Worm (Caenorhabditis elegans) whole organism, young adult: ENCODE results near the gene exc-6.
"Not testable (repeated sequence)": the region's sequence is repeated elsewhere in the genome, so short reads cannot be mapped to it uniquely, and the experiment has no call there.

Experiments used
- F22D6.2 ChIP-seq: sonication (generic microtip); optimal IDR thresholded peaks from 2 replicates; lab custom pipeline; 2016; ENCODE audit warnings: mild to moderate bottlenecking, missing genetic modification characterization, missing compliant biosample characterization
- F23B12.7 ChIP-seq: sonication (generic microtip); optimal IDR thresholded peaks from 2 replicates; lab custom pipeline; 2017; ENCODE audit warnings: missing genetic modification characterization, mild to moderate bottlenecking, missing compliant biosample characterization, antibody characterized with exemption, moderate library complexity; ENCODE audit not compliant: insufficient read depth
- F49E8.2 ChIP-seq: sonication (generic microtip); optimal IDR thresholded peaks from 3 replicates; lab custom pipeline; 2017; ENCODE audit warnings: missing genetic modification characterization, mild to moderate bottlenecking, missing compliant biosample characterization, antibody characterized with exemption, moderate library complexity; ENCODE audit not compliant: insufficient read depth
- attf-6 ChIP-seq: fragments of 200-800 bp; sonication (Bioruptor generic); IDR thresholded peaks from 2 replicates; pipeline ENCODE4 v1.3.6; 2022; ENCODE audit warnings: missing genetic modification reagents, missing genetic modification characterization, missing compliant biosample characterization
- cebp-1 ChIP-seq, 2 experiments: fragments of 200-800 bp in 1 of 2; sonication (Bioruptor generic) in 1 of 2; sonication (generic microtip) in 1 of 2; IDR thresholded peaks in 1 of 2; optimal IDR thresholded peaks in 1 of 2; 2 replicates each; pipeline versions ENCODE4 v1.3.6 to Lab custom; 2017 to 2022; ENCODE audit warnings: missing compliant biosample characterization in 2 of 2, missing genetic modification characterization in 2 of 2, mild to moderate bottlenecking in 1 of 2, missing genetic modification reagents in 1 of 2, moderate library complexity in 1 of 2
- cebp-2 ChIP-seq: fragments of 200-800 bp; sonication (Bioruptor generic); IDR thresholded peaks from 2 replicates; pipeline ENCODE4 v1.3.6; 2022; ENCODE audit warnings: missing genetic modification characterization, missing compliant biosample characterization
- ceh-27 ChIP-seq: fragments of 200-800 bp; sonication (Bioruptor generic); optimal IDR thresholded peaks from 2 replicates; lab custom pipeline; 2018; ENCODE audit warnings: mild to moderate bottlenecking, missing genetic modification characterization, moderate library complexity, missing compliant biosample characterization
- ceh-58 ChIP-seq: fragments of 200-800 bp; sonication (Bioruptor generic); IDR thresholded peaks from 2 replicates; pipeline ENCODE4 v1.3.6; 2022; ENCODE audit warnings: missing genetic modification characterization, missing compliant biosample characterization
- chd-7 ChIP-seq: sonication (generic microtip); optimal IDR thresholded peaks from 2 replicates; lab custom pipeline; 2016; ENCODE audit warnings: mild to moderate bottlenecking, missing genetic modification characterization, moderate library complexity, missing compliant biosample characterization
- die-1 ChIP-seq: sonication (generic microtip); optimal IDR thresholded peaks from 2 replicates; lab custom pipeline; 2016; ENCODE audit warnings: missing genotype, mild to moderate bottlenecking, missing genetic modification characterization, missing compliant biosample characterization
- dox-1 ChIP-seq: fragments of 200-800 bp; sonication (Bioruptor generic); IDR thresholded peaks from 2 replicates; pipeline ENCODE4 v1.3.6; 2022; ENCODE audit warnings: missing genetic modification reagents, missing genetic modification characterization, missing compliant biosample characterization
- egrh-3 ChIP-seq: fragments of 200-800 bp; sonication (Bioruptor generic); IDR thresholded peaks from 2 replicates; pipeline ENCODE4 v1.3.6; 2022; ENCODE audit warnings: missing genetic modification reagents, missing genetic modification characterization, missing compliant biosample characterization
- hmg-20 ChIP-seq: fragments of 200-800 bp; sonication (Bioruptor generic); IDR thresholded peaks from 2 replicates; pipeline ENCODE4 v1.3.6; 2022; ENCODE audit warnings: missing genetic modification reagents, missing genetic modification characterization, missing compliant biosample characterization
- hsf-1 ChIP-seq: fragments of 200-800 bp; sonication (Bioruptor generic); IDR thresholded peaks from 2 replicates; pipeline ENCODE4 v1.3.6; 2022; ENCODE audit warnings: missing genetic modification reagents, missing genetic modification characterization, missing compliant biosample characterization
- lin-26 ChIP-seq: fragments of 200-800 bp; sonication (Bioruptor generic); IDR thresholded peaks from 2 replicates; pipeline ENCODE4 v1.3.6; 2022; ENCODE audit warnings: missing genetic modification reagents, missing genetic modification characterization, missing compliant biosample characterization
- madf-10 ChIP-seq: sonication (generic microtip); optimal IDR thresholded peaks from 2 replicates; lab custom pipeline; 2016; ENCODE audit warnings: mild to moderate bottlenecking, missing genetic modification characterization, missing compliant biosample characterization
- madf-3 ChIP-seq: fragments of 200-800 bp; sonication (Bioruptor generic); IDR thresholded peaks from 2 replicates; pipeline ENCODE4 v1.3.6; 2022; ENCODE audit warnings: missing genetic modification reagents, missing genetic modification characterization, missing compliant biosample characterization
- madf-6 ChIP-seq: fragments of 200-800 bp; sonication (Bioruptor generic); IDR thresholded peaks from 2 replicates; pipeline ENCODE4 v1.3.6; 2022; ENCODE audit warnings: missing genetic modification reagents, missing genetic modification characterization, missing compliant biosample characterization
- madf-8 ChIP-seq: fragments of 200-800 bp; sonication (Bioruptor generic); conservative IDR thresholded peaks from 2 replicates; pipeline ENCODE4 v1.3.6; 2022; ENCODE audit warnings: missing genetic modification reagents, missing genetic modification characterization, missing compliant biosample characterization
- mcd-1 ChIP-seq: fragments of 200-800 bp; sonication (Bioruptor generic); IDR thresholded peaks from 2 replicates; pipeline ENCODE4 v1.3.6; 2022; ENCODE audit warnings: missing genetic modification reagents, missing genetic modification characterization, missing compliant biosample characterization
- nfyb-1 ChIP-seq: fragments of 200-800 bp; sonication (Bioruptor generic); IDR thresholded peaks from 2 replicates; pipeline ENCODE4 v1.3.6; 2022; ENCODE audit warnings: missing genetic modification reagents, missing genetic modification characterization, missing compliant biosample characterization
- nhr-179 ChIP-seq: sonication (generic microtip); optimal IDR thresholded peaks from 2 replicates; lab custom pipeline; 2016; ENCODE audit warnings: mild to moderate bottlenecking, missing genetic modification characterization, missing compliant biosample characterization
- nhr-27 ChIP-seq: fragments of 200-800 bp; sonication (Bioruptor generic); optimal IDR thresholded peaks from 2 replicates; lab custom pipeline; 2018; ENCODE audit warnings: mild to moderate bottlenecking, missing genetic modification characterization, moderate library complexity, missing compliant biosample characterization
- pbrm-1 ChIP-seq: fragments of 200-800 bp; sonication (Bioruptor generic); IDR thresholded peaks from 2 replicates; pipeline ENCODE4 v1.3.6; 2022; ENCODE audit warnings: missing genetic modification reagents, missing genetic modification characterization, missing compliant biosample characterization
- pha-4 ChIP-seq: fragments of 150-350 bp; sonication (generic microtip); optimal IDR thresholded peaks from 2 replicates; lab custom pipeline; 2014; ENCODE audit warnings: missing biosample characterization, missing genetic modification reagents, missing genetic modification characterization
- repo-1 ChIP-seq: sonication (generic microtip); optimal IDR thresholded peaks from 2 replicates; lab custom pipeline; 2017; ENCODE audit warnings: mild to moderate bottlenecking, missing genetic modification characterization, missing compliant biosample characterization
- snpc-1.3 ChIP-seq: sonication (generic microtip); optimal IDR thresholded peaks from 2 replicates; lab custom pipeline; 2017; ENCODE audit warnings: missing genetic modification characterization, mild to moderate bottlenecking, missing compliant biosample characterization, antibody characterized with exemption, moderate library complexity, missing genotype, missing genetic modification reagents; ENCODE audit not compliant: insufficient read depth
- sptf-2 ChIP-seq: fragments of 200-800 bp; sonication (Bioruptor generic); optimal IDR thresholded peaks from 2 replicates; lab custom pipeline; 2018; ENCODE audit warnings: mild to moderate bottlenecking, missing genetic modification characterization, missing compliant biosample characterization
- xnd-1 ChIP-seq: sonication (generic microtip); optimal IDR thresholded peaks from 2 replicates; lab custom pipeline; 2016; ENCODE audit warnings: missing genotype, missing genetic modification reagents, missing genetic modification characterization, missing compliant biosample characterization
- zfh-2 ChIP-seq: fragments of 200-800 bp; sonication (Bioruptor generic); conservative IDR thresholded peaks from 2 replicates; pipeline ENCODE4 v1.3.6; 2022; ENCODE audit warnings: missing genetic modification reagents, missing genetic modification characterization, missing compliant biosample characterization
- ztf-25 ChIP-seq: fragments of 200-800 bp; sonication (Bioruptor generic); IDR thresholded peaks from 2 replicates; pipeline ENCODE4 v1.3.6; 2022; ENCODE audit warnings: missing genetic modification reagents, missing genetic modification characterization, missing compliant biosample characterization
- ztf-3 ChIP-seq: fragments of 200-800 bp; sonication (Bioruptor generic); optimal IDR thresholded peaks from 2 replicates; lab custom pipeline; 2018; ENCODE audit warnings: mild to moderate bottlenecking, missing genetic modification characterization, missing compliant biosample characterization
- ztf-6 ChIP-seq: fragments of 200-800 bp; sonication (Bioruptor generic); IDR thresholded peaks from 2 replicates; pipeline ENCODE4 v1.3.6; 2022; ENCODE audit warnings: missing genetic modification reagents, missing genetic modification characterization, missing compliant biosample characterization

exc-6 gene

DNA sequence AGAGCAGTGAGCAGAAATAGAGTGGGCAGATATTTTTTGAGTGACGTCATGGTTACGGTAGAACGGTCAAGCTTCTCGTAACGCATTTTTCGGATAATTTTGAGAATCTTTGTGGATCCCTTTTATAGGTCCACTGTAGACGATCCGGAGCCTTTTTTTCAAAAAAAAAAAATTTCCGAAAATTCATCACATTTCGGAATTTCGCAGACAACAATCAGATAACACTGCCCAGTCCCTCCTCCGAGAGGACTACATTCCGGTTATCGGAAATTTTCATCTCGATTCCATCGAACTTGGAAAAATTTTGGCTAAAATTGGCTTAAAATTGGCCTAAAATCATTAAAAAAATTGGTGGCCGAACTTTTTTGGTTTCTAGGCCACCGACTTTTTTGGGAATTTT is 43.0 kb upstream of the exc-6 start, which contains the start of gene BE0003N10.6:
BE0003N10.6 (minus strand) TSS at position 101 of the 400 bp plus-strand sequence.
- no peak for TF ChIP-seq pha-4
- no peak for TF ChIP-seq hmg-20 (GFP tag; lab: Robert Waterston, UW)
- TF ChIP-seq xnd-1, result no peak
- no peak for TF ChIP-seq madf-3 (GFP tag; lab: Robert Waterston, UW)
- TF ChIP-seq mcd-1, result no peak
- TF ChIP-seq madf-8 (GFP tag; lab: Robert Waterston, UW), result no peak
- no peak for TF ChIP-seq die-1 (tag; lab: Kevin White, UChicago)
- TF ChIP-seq F23B12.7 (tag; lab: Kevin White, UChicago), result no peak
- no peak for TF ChIP-seq ceh-58 (GFP tag; lab: Robert Waterston, UW)
- no peak for TF ChIP-seq pbrm-1
- no peak for TF ChIP-seq nhr-27
- no peak for TF ChIP-seq hsf-1 (GFP tag; lab: Robert Waterston, UW)
- TF ChIP-seq nhr-179 (tag; lab: Kevin White, UChicago), result no peak
- no peak for TF ChIP-seq repo-1 (tag; lab: Kevin White, UChicago)
- no peak for TF ChIP-seq sptf-2 (GFP tag; lab: Kevin White, UChicago)
- TF ChIP-seq ztf-3 (GFP tag; lab: Kevin White, UChicago), result no peak
- TF ChIP-seq ztf-6 (GFP tag; lab: Robert Waterston, UW), result no peak
- TF ChIP-seq ceh-27 (GFP tag; lab: Kevin White, UChicago), result no peak
- TF ChIP-seq madf-10 (tag; lab: Kevin White, UChicago), result no peak
- no peak for TF ChIP-seq F22D6.2 (tag; lab: Kevin White, UChicago)

- no peak for TF ChIP-seq hsf-1 (GFP tag; lab: Robert Waterston, UW)
- TF ChIP-seq attf-6 (GFP tag; lab: Robert Waterston, UW), result no peak
- 0 out of 2 replicates have a peak, but pooled peaks have one; percentile 15 for TF ChIP-seq egrh-3 (GFP tag; lab: Robert Waterston, UW)
- TF ChIP-seq F49E8.2 (tag; lab: Kevin White, UChicago), result no peak
- 0 out of 2 replicates have a peak, but pooled peaks have one; percentile 23 for TF ChIP-seq cebp-2
- no peak for TF ChIP-seq chd-7
- no peak for TF ChIP-seq snpc-1.3 (tag; lab: Kevin White, UChicago)
- TF ChIP-seq zfh-2, result peak; percentile 59
- TF ChIP-seq, all 124 proteins: peak for 3
Observed at ce11 chrIII:1074152-1074551, 28.9 kb upstream of the exc-6 start.

DNA sequence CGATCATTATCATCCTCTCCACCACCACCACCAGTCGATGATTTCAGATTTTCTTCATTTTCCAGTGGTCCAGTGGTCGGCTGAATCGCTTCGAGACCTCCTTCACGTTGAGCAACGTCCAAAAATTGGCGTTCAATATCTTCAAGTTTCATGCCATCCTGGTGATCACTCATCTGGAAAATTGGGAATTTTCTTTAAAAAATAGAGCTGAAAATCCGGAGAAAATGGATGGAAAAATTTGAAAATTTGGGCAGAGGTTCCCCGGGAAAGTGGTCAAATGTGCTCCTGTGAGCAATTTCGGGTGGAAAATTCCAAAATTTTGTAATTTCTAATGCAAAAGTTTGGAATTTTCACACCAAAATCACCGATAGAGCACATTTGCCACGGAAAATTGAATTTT is 26.6 kb upstream of the exc-6 start, which contains the start of gene uaf-1:
uaf-1 (minus strand) TSS at position 173 of the 400 bp plus-strand sequence.
- TF ChIP-seq ztf-25 (GFP tag; lab: Robert Waterston, UW) (0 out of 2 replicates have a peak, but pooled peaks have one; percentile 65), dox-1 (GFP tag; lab: Robert Waterston, UW) (peak; percentile 65), madf-6 (GFP tag; lab: Robert Waterston, UW) (peak; percentile 44; the same call in 1 of the 2 replicates), attf-6 (GFP tag; lab: Robert Waterston, UW) (0 out of 2 replicates have a peak, but pooled peaks have one; percentile 28), lin-26 (GFP tag; lab: Robert Waterston, UW) (peak; percentile 29; the same call in 1 of the 2 replicates), cebp-1 (GFP tag; IDR thresholded peaks at IDR 0.05; lab: Robert Waterston, UW) (0 out of 2 replicates have a peak, but pooled peaks have one; percentile 18), nfyb-1 (GFP tag; lab: Robert Waterston, UW) (peak; percentile 59; the same call in 1 of the 2 replicates)
- TF ChIP-seq cebp-1 (tag; optimal IDR thresholded peaks at IDR 0.05; lab: Kevin White, UChicago), result not testable (repeated sequence)
